Fruit fly (Drosophila melanogaster) whole organism, embryonic: Measurements from ENCODE around the gene bwa.

Experiments used
- Asciz ChIP-seq: fragments of 200-800 bp; sonication (Bioruptor generic); optimal IDR thresholded peaks from 2 replicates; lab custom pipeline; 2017; ENCODE audit warnings: missing biosample characterization, mild to moderate bottlenecking, missing genetic modification characterization, missing genetic modification reagents
- Atf-2 ChIP-seq: fragments of 200-800 bp; sonication (Bioruptor generic); optimal IDR thresholded peaks from 2 replicates; lab custom pipeline; 2016; ENCODE audit warnings: missing biosample characterization, missing genetic modification characterization
- CG10267 ChIP-seq: fragments of 200-800 bp; sonication (Bioruptor generic); optimal IDR thresholded peaks from 2 replicates; lab custom pipeline; 2018; ENCODE audit warnings: missing biosample characterization, mild to moderate bottlenecking, missing genetic modification characterization, moderate library complexity
- CG10274 ChIP-seq: fragments of 200-800 bp; sonication (Bioruptor generic); optimal IDR thresholded peaks from 3 replicates; lab custom pipeline; 2017; ENCODE audit warnings: missing biosample characterization, mild to moderate bottlenecking, missing genetic modification characterization
- CG10959 ChIP-seq: fragments of 200-800 bp; sonication (Bioruptor generic); IDR thresholded peaks from 2 replicates; pipeline ENCODE4 v1.3.6; 2022; ENCODE audit warnings: missing biosample characterization, missing genetic modification characterization
- CG11504 ChIP-seq: fragments of 200-800 bp; sonication (Bioruptor generic); optimal IDR thresholded peaks from 3 replicates; lab custom pipeline; 2019; ENCODE audit warnings: missing biosample characterization, mild to moderate bottlenecking, missing genetic modification characterization, moderate library complexity
- CG11696 ChIP-seq: fragments of 200-800 bp; sonication (Bioruptor generic); IDR thresholded peaks from 2 replicates; pipeline ENCODE4 v1.3.6; 2022; ENCODE audit warnings: missing biosample characterization, missing genetic modification characterization
- CG12155 ChIP-seq: fragments of 200-800 bp; sonication (Bioruptor generic); optimal IDR thresholded peaks from 3 replicates; lab custom pipeline; 2016; ENCODE audit warnings: missing biosample characterization, missing genetic modification characterization
- CG12659 ChIP-seq: fragments of 200-800 bp; sonication (Bioruptor generic); optimal IDR thresholded peaks from 3 replicates; lab custom pipeline; 2017; ENCODE audit warnings: mild to moderate bottlenecking, missing biosample characterization, missing genetic modification reagents, missing genetic modification characterization
- CG12769 ChIP-seq: fragments of 200-800 bp; sonication (Bioruptor generic); optimal IDR thresholded peaks from 2 replicates; lab custom pipeline; 2019; ENCODE audit warnings: missing biosample characterization, mild to moderate bottlenecking, missing genetic modification characterization, moderate library complexity
- CG13424 ChIP-seq: fragments of 200-800 bp; sonication (Bioruptor generic); optimal IDR thresholded peaks from 2 replicates; lab custom pipeline; 2019; ENCODE audit warnings: missing biosample characterization, mild to moderate bottlenecking, missing genetic modification characterization, moderate library complexity
- CG1529 ChIP-seq: fragments of 200-800 bp; sonication (Bioruptor generic); optimal IDR thresholded peaks from 3 replicates; lab custom pipeline; 2018; ENCODE audit warnings: missing biosample characterization, missing genetic modification characterization
- CG31224 ChIP-seq: fragments of 200-800 bp; sonication (Bioruptor generic); IDR thresholded peaks from 2 replicates; pipeline ENCODE4 v1.3.6; 2022; ENCODE audit warnings: missing biosample characterization, missing genetic modification characterization
- CG3163 ChIP-seq: fragments of 200-800 bp; sonication (Bioruptor generic); optimal IDR thresholded peaks from 3 replicates; lab custom pipeline; 2016; ENCODE audit warnings: missing biosample characterization, missing genetic modification characterization
- CG32772 ChIP-seq: fragments of 200-800 bp; sonication (Bioruptor generic); IDR thresholded peaks from 2 replicates; pipeline ENCODE4 v1.3.6; 2022; ENCODE audit warnings: missing biosample characterization, missing genetic modification characterization
- CG43689 ChIP-seq: fragments of 200-800 bp; sonication (Bioruptor generic); IDR thresholded peaks from 2 replicates; pipeline ENCODE4 v1.3.6; 2022; ENCODE audit warnings: missing biosample characterization, missing genetic modification characterization
- CG4707 ChIP-seq: fragments of 200-800 bp; sonication (Bioruptor generic); optimal IDR thresholded peaks from 2 replicates; lab custom pipeline; 2018; ENCODE audit warnings: missing biosample characterization, mild to moderate bottlenecking, missing genetic modification characterization, moderate library complexity
- CG6175 ChIP-seq: fragments of 200-800 bp; sonication (Bioruptor generic); IDR thresholded peaks from 3 replicates; pipeline ENCODE4 v1.3.6; 2022; ENCODE audit warnings: missing biosample characterization, missing genetic modification characterization
- CG6791 ChIP-seq: fragments of 200-800 bp; sonication (Bioruptor generic); IDR thresholded peaks from 3 replicates; pipeline ENCODE4 v1.3.6; 2022; ENCODE audit warnings: missing biosample characterization, missing genetic modification characterization; ENCODE audit not compliant: partially characterized antibody
- CG7556 ChIP-seq: fragments of 200-800 bp; sonication (Bioruptor generic); optimal IDR thresholded peaks from 2 replicates; lab custom pipeline; 2017; ENCODE audit warnings: missing biosample characterization, mild to moderate bottlenecking, missing genetic modification characterization
- CG7786 ChIP-seq: fragments of 200-800 bp; sonication (Bioruptor generic); optimal IDR thresholded peaks from 2 replicates; lab custom pipeline; 2016; ENCODE audit warnings: missing biosample characterization, missing genetic modification characterization
- CG7987 ChIP-seq: fragments of 200-800 bp; sonication (Bioruptor generic); optimal IDR thresholded peaks from 2 replicates; lab custom pipeline; 2018; ENCODE audit warnings: missing biosample characterization, mild to moderate bottlenecking, missing genetic modification characterization, moderate library complexity
- CG8944 ChIP-seq: fragments of 200-800 bp; sonication (Bioruptor generic); optimal IDR thresholded peaks from 3 replicates; lab custom pipeline; 2016; ENCODE audit warnings: missing biosample characterization, missing genetic modification characterization
- CG9215 ChIP-seq: fragments of 200-800 bp; sonication (Bioruptor generic); IDR thresholded peaks from 2 replicates; pipeline ENCODE4 v1.3.6; 2022; ENCODE audit warnings: missing biosample characterization, missing genetic modification characterization
- CG9932 ChIP-seq: fragments of 200-800 bp; sonication (Bioruptor generic); IDR thresholded peaks from 2 replicates; pipeline ENCODE4 v1.3.6; 2022; ENCODE audit warnings: missing biosample characterization, missing genetic modification characterization
- CTCF ChIP-seq: fragments of 200-800 bp; sonication (Bioruptor generic); optimal IDR thresholded peaks from 2 replicates; lab custom pipeline; 2017; ENCODE audit warnings: missing biosample characterization, mild to moderate bottlenecking, missing genetic modification characterization, moderate library complexity
- Dad ChIP-seq: fragments of 200-800 bp; sonication (Bioruptor generic); optimal IDR thresholded peaks from 3 replicates; lab custom pipeline; 2016; ENCODE audit warnings: missing biosample characterization, missing genetic modification characterization
- Dp ChIP-seq: fragments of 200-800 bp; sonication (Bioruptor generic); optimal IDR thresholded peaks from 2 replicates; lab custom pipeline; 2018; ENCODE audit warnings: missing biosample characterization, mild to moderate bottlenecking, missing genetic modification characterization, moderate library complexity
- ERR ChIP-seq: fragments of 200-800 bp; sonication (Bioruptor generic); optimal IDR thresholded peaks from 2 replicates; lab custom pipeline; 2016; ENCODE audit warnings: missing biosample characterization, missing genetic modification characterization
- Hand ChIP-seq: fragments of 200-800 bp; sonication (Bioruptor generic); optimal IDR thresholded peaks from 2 replicates; lab custom pipeline; 2017; ENCODE audit warnings: mild to moderate bottlenecking, missing biosample characterization, missing genetic modification reagents, missing genetic modification characterization
- Lpt ChIP-seq: fragments of >200 bp; optimal IDR thresholded peaks from 2 replicates; lab custom pipeline; 2018; ENCODE audit warnings: missing biosample characterization, missing genetic modification characterization
- Vsx1 ChIP-seq: fragments of 200-800 bp; sonication (Bioruptor generic); optimal IDR thresholded peaks from 2 replicates; lab custom pipeline; 2017; ENCODE audit warnings: missing biosample characterization, mild to moderate bottlenecking, missing genetic modification characterization, missing genetic modification reagents
- amos ChIP-seq: fragments of 200-800 bp; sonication (Bioruptor generic); IDR thresholded peaks from 2 replicates; pipeline ENCODE4 v1.3.6; 2022; ENCODE audit warnings: missing biosample characterization, missing genetic modification characterization; ENCODE audit not compliant: partially characterized antibody
- ara ChIP-seq: fragments of 200-800 bp; sonication (Bioruptor generic); IDR thresholded peaks from 2 replicates; pipeline ENCODE4 v1.3.6; 2022; ENCODE audit warnings: missing biosample characterization, missing genetic modification characterization
- bab2 ChIP-seq: fragments of 200-800 bp; sonication (Bioruptor generic); optimal IDR thresholded peaks from 2 replicates; lab custom pipeline; 2016; ENCODE audit warnings: missing biosample characterization, missing genetic modification characterization
- caup ChIP-seq: fragments of 200-800 bp; sonication (Bioruptor generic); optimal IDR thresholded peaks from 3 replicates; lab custom pipeline; 2017; ENCODE audit warnings: missing biosample characterization, mild to moderate bottlenecking, missing genetic modification characterization, moderate library complexity; ENCODE audit not compliant: severe bottlenecking
- dan ChIP-seq: fragments of 200-800 bp; sonication (Bioruptor generic); IDR thresholded peaks from 2 replicates; pipeline ENCODE4 v1.3.6; 2022; ENCODE audit warnings: missing biosample characterization, missing genetic modification characterization
- emc ChIP-seq: fragments of 200-800 bp; sonication (Bioruptor generic); optimal IDR thresholded peaks from 2 replicates; lab custom pipeline; 2016; ENCODE audit warnings: missing biosample characterization, missing genetic modification characterization
- ewg ChIP-seq: fragments of 200-800 bp; sonication (Bioruptor generic); optimal IDR thresholded peaks from 3 replicates; lab custom pipeline; 2017; ENCODE audit warnings: mild to moderate bottlenecking, missing biosample characterization, missing genetic modification reagents, missing genetic modification characterization
- exex ChIP-seq: fragments of 200-800 bp; sonication (Bioruptor generic); optimal IDR thresholded peaks from 4 replicates; lab custom pipeline; 2018; ENCODE audit warnings: missing biosample characterization, mild to moderate bottlenecking, missing genetic modification characterization, moderate library complexity
- fd102C ChIP-seq: fragments of 200-800 bp; sonication (Bioruptor generic); optimal IDR thresholded peaks from 2 replicates; lab custom pipeline; 2018; ENCODE audit warnings: missing biosample characterization, mild to moderate bottlenecking, missing genetic modification characterization, moderate library complexity
- gro ChIP-seq: fragments of 200-800 bp; sonication (Bioruptor generic); optimal IDR thresholded peaks from 2 replicates; lab custom pipeline; 2016; ENCODE audit warnings: missing biosample characterization, missing genetic modification characterization
- klu ChIP-seq: fragments of 200-800 bp; sonication (Bioruptor generic); IDR thresholded peaks from 2 replicates; pipeline ENCODE4 v1.3.6; 2022; ENCODE audit warnings: missing biosample characterization, missing genetic modification characterization
- lov ChIP-seq, 2 experiments: fragments of 200-800 bp in 1 of 2; fragments of >200 bp in 1 of 2; sonication (Bioruptor generic) in 1 of 2; IDR thresholded peaks in 1 of 2; optimal IDR thresholded peaks in 1 of 2; 2 replicates in 1 of 2; 3 replicates in 1 of 2; pipeline versions ENCODE4 v1.3.6 to Lab custom; 2017 to 2022; ENCODE audit warnings: missing biosample characterization in 1 of 2, missing genetic modification characterization in 1 of 2
- rib ChIP-seq: fragments of 200-800 bp; sonication (Bioruptor generic); IDR thresholded peaks from 2 replicates; pipeline ENCODE4 v1.3.6; 2022; ENCODE audit warnings: missing biosample characterization, missing genetic modification characterization
- sisA ChIP-seq: fragments of 200-800 bp; sonication (Bioruptor generic); IDR thresholded peaks from 2 replicates; pipeline ENCODE4 v1.3.6; 2022; ENCODE audit warnings: missing biosample characterization, missing genetic modification characterization
- slbo ChIP-seq: fragments of 200-800 bp; sonication (Bioruptor generic); IDR thresholded peaks from 2 replicates; pipeline ENCODE4 v1.3.6; 2022; ENCODE audit warnings: missing biosample characterization, missing genetic modification characterization
- slp2 ChIP-seq: fragments of 200-800 bp; sonication (Bioruptor generic); optimal IDR thresholded peaks from 2 replicates; lab custom pipeline; 2016; ENCODE audit warnings: missing biosample characterization, missing genetic modification characterization
- trem ChIP-seq: fragments of 200-800 bp; optimal IDR thresholded peaks from 3 replicates; lab custom pipeline; 2019; ENCODE audit warnings: missing biosample characterization, mild to moderate bottlenecking, missing genetic modification characterization, moderate library complexity
- twi ChIP-seq: fragments of 200-800 bp; optimal IDR thresholded peaks from 2 replicates; lab custom pipeline; 2019; ENCODE audit warnings: missing biosample characterization, mild to moderate bottlenecking, missing genetic modification characterization, moderate library complexity
- zfh1 ChIP-seq: fragments of 200-800 bp; sonication (Bioruptor generic); IDR thresholded peaks from 3 replicates; pipeline ENCODE4 v1.3.6; 2022; ENCODE audit warnings: missing biosample characterization, missing genetic modification characterization

bwa gene

dm6 chr2L:20027382-20027919, 38.7 kb upstream of the bwa start, which contains the start of gene sNPF (continued):
- TF ChIP-seq CG9215 (GFP tag; lab: Robert Waterston, UW) = peak; percentile 42; the same call in 1 of the 2 replicates
- TF ChIP-seq CG11504 (tag; lab: Kevin White, UChicago) = peak; percentile 38
- peak; percentile 6 for TF ChIP-seq CG8944 (GFP tag; lab: Kevin White, UChicago)
- peak; percentile 85 for TF ChIP-seq CG7556 (GFP tag; lab: Kevin White, UChicago)
- peak; percentile 63 for TF ChIP-seq CG13424
- no peak for TF ChIP-seq dan
- peak; percentile 71 for TF ChIP-seq caup (GFP tag; lab: Kevin White, UChicago)
- TF ChIP-seq CG31224 (GFP tag; lab: Robert Waterston, UW) = no peak
- peak; percentile 76 for TF ChIP-seq CG12769 (tag; lab: Kevin White, UChicago)
- TF ChIP-seq rib (GFP tag; lab: Robert Waterston, UW) = no peak
- TF ChIP-seq CG10959 (GFP tag; lab: Robert Waterston, UW) = no peak
- TF ChIP-seq fd102C (GFP tag; lab: Kevin White, UChicago) = no peak
- peak; percentile 55 for TF ChIP-seq bab2
- TF ChIP-seq sisA (GFP tag; lab: Robert Waterston, UW) = no peak
- TF ChIP-seq Lpt = no peak
- TF ChIP-seq CG32772 (GFP tag; lab: Robert Waterston, UW) = no peak
- peak; percentile 37 for TF ChIP-seq Dad (GFP tag; lab: Kevin White, UChicago)
- TF ChIP-seq CG9932 (GFP tag; lab: Robert Waterston, UW) = peak; percentile 54
- TF ChIP-seq gro (GFP tag; lab: Kevin White, UChicago) = peak; percentile 78
- no peak for TF ChIP-seq CG10267
- no peak for TF ChIP-seq trem
- TF ChIP-seq Dp (GFP tag; lab: Kevin White, UChicago) = no peak
- peak; percentile 12 for TF ChIP-seq Vsx1 (GFP tag; lab: Kevin White, UChicago)
- no peak for TF ChIP-seq ara (GFP tag; lab: Robert Waterston, UW)
- TF ChIP-seq slp2 (GFP tag; lab: Kevin White, UChicago) = peak; percentile 19
- TF ChIP-seq CTCF (GFP tag; lab: Kevin White, UChicago) = peak; percentile 16
- peak; percentile 8 for TF ChIP-seq ewg (GFP tag; lab: Kevin White, UChicago)
- no peak for TF ChIP-seq CG43689
- no peak for TF ChIP-seq lov (optimal IDR thresholded peaks at IDR 0.05; lab: Kevin White, UChicago)
- peak; percentile 16; the same call in 1 of the 3 replicates for TF ChIP-seq lov (GFP tag; IDR thresholded peaks at IDR 0.05; lab: Robert Waterston, UW)
- TF ChIP-seq amos (GFP tag; lab: Robert Waterston, UW) = no peak
- TF ChIP-seq emc (GFP tag; lab: Kevin White, UChicago) = peak; percentile 32
- peak; percentile 13 for TF ChIP-seq CG3163 (GFP tag; lab: Kevin White, UChicago)
- peak; percentile 48; the same call in 1 of the 2 replicates for TF ChIP-seq klu
- TF ChIP-seq CG1529 (GFP tag; lab: Kevin White, UChicago) = no peak
- TF ChIP-seq CG12659 (GFP tag; lab: Kevin White, UChicago) = peak; percentile 59
- no peak for TF ChIP-seq CG6175 (GFP tag; lab: Robert Waterston, UW)
- TF ChIP-seq ERR (GFP tag; lab: Kevin White, UChicago) = peak; percentile 52
- peak; percentile 46 for TF ChIP-seq CG12155 (GFP tag; lab: Kevin White, UChicago)
- no peak for TF ChIP-seq CG10274 (GFP tag; lab: Kevin White, UChicago)
- TF ChIP-seq CG4707 (GFP tag; lab: Kevin White, UChicago) = no peak
- no peak for TF ChIP-seq twi (tag; lab: Kevin White, UChicago)
- TF ChIP-seq CG11696 (GFP tag; lab: Robert Waterston, UW) = no peak
- TF ChIP-seq Atf-2 (GFP tag; lab: Kevin White, UChicago) = peak; percentile 44
- TF ChIP-seq Asciz (GFP tag; lab: Kevin White, UChicago) = no peak
- TF ChIP-seq Hand (GFP tag; lab: Kevin White, UChicago) = peak; percentile 76
- TF ChIP-seq zfh1 (GFP tag; lab: Robert Waterston, UW) = 0 out of 3 replicates have a peak, but pooled peaks have one; percentile 19
- TF ChIP-seq CG6791 (GFP tag; lab: Robert Waterston, UW) = no peak
- no peak for TF ChIP-seq CG7987 (GFP tag; lab: Kevin White, UChicago)
- TF ChIP-seq CG7786 = peak; percentile 80
- TF ChIP-seq exex (tag; lab: Kevin White, UChicago) = no peak
- peak; percentile 75 for TF ChIP-seq slbo (GFP tag; lab: Robert Waterston, UW)
